Worm (Caenorhabditis elegans) whole organism, early embryonic: ENCODE data around the gene srxa-7.

ENCODE experiments used
- B0310.2 ChIP-seq: sonication (generic microtip); optimal IDR thresholded peaks from 2 replicates; lab custom pipeline; 2016; ENCODE audit warnings: mild to moderate bottlenecking, missing genetic modification characterization, missing compliant biosample characterization
- aly-1 ChIP-seq: sonication (generic microtip); optimal IDR thresholded peaks from 2 replicates; lab custom pipeline; 2016; ENCODE audit warnings: missing genetic modification characterization, missing compliant biosample characterization
- ama-1 ChIP-seq: fragments of 150-350 bp; optimal IDR thresholded peaks from 2 replicates; lab custom pipeline; 2014
- ceh-36 ChIP-seq: sonication (generic microtip); optimal IDR thresholded peaks from 2 replicates; lab custom pipeline; 2016; ENCODE audit warnings: missing genetic modification characterization, inconsistent platforms, missing compliant biosample characterization
- ets-7 ChIP-seq: sonication (generic microtip); optimal IDR thresholded peaks from 2 replicates; lab custom pipeline; 2016; ENCODE audit warnings: missing genotype, missing genetic modification characterization, missing compliant biosample characterization
- flt-1 ChIP-seq: fragments of 200-800 bp; sonication (Bioruptor generic); IDR thresholded peaks from 2 replicates; pipeline ENCODE4 v1.3.6; 2022; ENCODE audit warnings: missing genetic modification characterization, missing compliant biosample characterization
- hmg-4 ChIP-seq: fragments of 200-800 bp; sonication (Bioruptor generic); optimal IDR thresholded peaks from 2 replicates; lab custom pipeline; 2018; ENCODE audit warnings: mild to moderate bottlenecking, missing genetic modification characterization, missing compliant biosample characterization
- pes-1 ChIP-seq: fragments of 200-800 bp; sonication (Bioruptor generic); IDR thresholded peaks from 2 replicates; pipeline ENCODE4 v1.3.6; 2022; ENCODE audit warnings: missing genetic modification reagents, missing genetic modification characterization, missing compliant biosample characterization
- tbx-37 ChIP-seq: fragments of 200-800 bp; sonication (Bioruptor generic); conservative IDR thresholded peaks from 2 replicates; pipeline ENCODE4 v1.3.6; 2022; ENCODE audit warnings: missing genetic modification reagents, missing genetic modification characterization, missing compliant biosample characterization

DNA sequence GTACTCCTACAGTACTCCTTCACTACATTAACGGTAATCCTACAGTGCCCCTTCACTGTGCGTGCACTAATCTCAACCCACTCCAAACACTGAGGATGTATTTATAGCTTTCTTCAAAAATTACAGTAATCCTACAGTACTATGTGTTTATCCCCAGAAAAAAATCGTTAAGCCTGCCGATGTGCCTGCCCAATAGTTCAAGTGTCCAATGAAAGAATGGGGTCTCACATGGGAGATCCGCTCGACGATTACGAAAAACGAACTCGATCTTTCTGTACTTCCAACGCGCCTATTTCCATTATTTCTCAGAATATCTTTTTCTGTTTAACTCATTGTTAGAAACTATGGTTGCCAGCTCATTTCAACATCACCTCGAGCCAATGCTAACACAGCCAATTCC is 49.2 kb upstream of the srxa-7 start, which contains the start of gene nhr-218:
- no peak for TF ChIP-seq tbx-37
- no peak for TF ChIP-seq flt-1 (GFP tag; lab: Robert Waterston, UW)
- no peak for TF ChIP-seq ceh-36 (tag; lab: Kevin White, UChicago)
- no peak for TF ChIP-seq ama-1 (lab: Kevin White, UChicago)
- no peak for TF ChIP-seq B0310.2 (tag; lab: Kevin White, UChicago)
- TF ChIP-seq ets-7 (tag; lab: Kevin White, UChicago): no peak
- TF ChIP-seq aly-1 (tag; lab: Kevin White, UChicago): no peak
- TF ChIP-seq pes-1 (GFP tag; lab: Robert Waterston, UW): no peak
- no peak for TF ChIP-seq hmg-4
